Worm (Caenorhabditis elegans) whole organism, L2 larva: ENCODE measurements around the gene fbxb-48.

Source experiments
- C34F6.9 ChIP-seq: fragments of 150-350 bp; optimal IDR thresholded peaks from 2 replicates; lab custom pipeline; 2014; ENCODE audit warnings: missing biosample characterization, missing genetic modification characterization
- F13H6.1 ChIP-seq: sonication (generic microtip); optimal IDR thresholded peaks from 2 replicates; lab custom pipeline; 2016; ENCODE audit warnings: missing genetic modification characterization, missing compliant biosample characterization
- R02D3.7 ChIP-seq: fragments of 150-350 bp; optimal IDR thresholded peaks from 2 replicates; lab custom pipeline; 2014; ENCODE audit warnings: missing biosample characterization, missing genetic modification characterization
- Y55F3AM.14 ChIP-seq: fragments of 200-800 bp; sonication (Bioruptor generic); optimal IDR thresholded peaks from 2 replicates; lab custom pipeline; 2018; ENCODE audit warnings: mild to moderate bottlenecking, missing genetic modification characterization, missing compliant biosample characterization
- ZK546.5 ChIP-seq: sonication (generic microtip); optimal IDR thresholded peaks from 2 replicates; lab custom pipeline; 2017; ENCODE audit warnings: missing biosample characterization, missing genetic modification characterization
- alr-1 ChIP-seq: fragments of 150-350 bp; optimal IDR thresholded peaks from 2 replicates; lab custom pipeline; 2014; ENCODE audit warnings: missing biosample characterization, missing genetic modification characterization
- ama-1 ChIP-seq: fragments of 150-350 bp; optimal IDR thresholded peaks from 2 replicates; lab custom pipeline; 2018; ENCODE audit warnings: inconsistent platforms
- blmp-1 ChIP-seq: sonication (generic microtip); optimal IDR thresholded peaks from 2 replicates; lab custom pipeline; 2017; ENCODE audit warnings: missing genetic modification characterization, mild to moderate bottlenecking, missing compliant biosample characterization, antibody characterized with exemption, moderate library complexity; ENCODE audit not compliant: insufficient read depth
- ceh-16 ChIP-seq: fragments of 150-350 bp; optimal IDR thresholded peaks from 2 replicates; lab custom pipeline; 2014; ENCODE audit warnings: missing biosample characterization, missing genetic modification characterization
- crh-2 ChIP-seq: sonication (generic microtip); optimal IDR thresholded peaks from 2 replicates; lab custom pipeline; 2017; ENCODE audit warnings: missing biosample characterization, missing genetic modification characterization
- egl-27 ChIP-seq: sonication (generic microtip); optimal IDR thresholded peaks from 3 replicates; lab custom pipeline; 2017; ENCODE audit warnings: missing biosample characterization, missing genetic modification reagents, missing genetic modification characterization
- elt-1 ChIP-seq: fragments of 150-350 bp; optimal IDR thresholded peaks from 2 replicates; lab custom pipeline; 2014; ENCODE audit warnings: missing biosample characterization, missing genetic modification characterization
- elt-3 ChIP-seq: sonication (generic microtip); optimal IDR thresholded peaks from 2 replicates; lab custom pipeline; 2017; ENCODE audit warnings: missing biosample characterization, missing genetic modification characterization
- lin-11 ChIP-seq: fragments of 150-350 bp; sonication (generic microtip); optimal IDR thresholded peaks from 2 replicates; lab custom pipeline; 2014; ENCODE audit warnings: missing biosample characterization, missing genetic modification characterization, inconsistent platforms, mixed read lengths
- lin-13 ChIP-seq: fragments of 150-350 bp; optimal IDR thresholded peaks from 2 replicates; lab custom pipeline; 2014; ENCODE audit warnings: missing biosample characterization, missing genetic modification reagents, missing genetic modification characterization
- lin-39 ChIP-seq: fragments of 150-350 bp; optimal IDR thresholded peaks from 2 replicates; lab custom pipeline; 2014; ENCODE audit warnings: missing biosample characterization, missing genetic modification reagents, missing genetic modification characterization
- mbf-1 ChIP-seq: sonication (generic microtip); optimal IDR thresholded peaks from 2 replicates; lab custom pipeline; 2017; ENCODE audit warnings: missing biosample characterization, missing genetic modification characterization
- nhr-11 ChIP-seq: fragments of 150-350 bp; optimal IDR thresholded peaks from 2 replicates; lab custom pipeline; 2014; ENCODE audit warnings: missing biosample characterization, missing genetic modification characterization
- nhr-129 ChIP-seq: fragments of 150-350 bp; optimal IDR thresholded peaks from 2 replicates; lab custom pipeline; 2014; ENCODE audit warnings: missing biosample characterization, missing genetic modification characterization
- nhr-23 ChIP-seq: fragments of 150-350 bp; optimal IDR thresholded peaks from 2 replicates; lab custom pipeline; 2014; ENCODE audit warnings: missing biosample characterization, missing genetic modification reagents, missing genetic modification characterization
- nhr-25 ChIP-seq: fragments of 150-350 bp; sonication (generic microtip); optimal IDR thresholded peaks from 3 replicates; lab custom pipeline; 2014; ENCODE audit warnings: missing biosample characterization, missing genetic modification characterization
- nhr-6 ChIP-seq: fragments of 150-350 bp; optimal IDR thresholded peaks from 2 replicates; lab custom pipeline; 2014; ENCODE audit warnings: missing biosample characterization, missing genetic modification characterization
- nhr-77 ChIP-seq: fragments of 150-350 bp; optimal IDR thresholded peaks from 2 replicates; lab custom pipeline; 2014; ENCODE audit warnings: missing biosample characterization, missing genetic modification characterization
- skn-1 ChIP-seq: sonication (generic microtip); optimal IDR thresholded peaks from 2 replicates; lab custom pipeline; 2017; ENCODE audit warnings: missing biosample characterization, missing genetic modification characterization
- sma-3 ChIP-seq: sonication (generic microtip); optimal IDR thresholded peaks from 2 replicates; lab custom pipeline; 2016; ENCODE audit warnings: missing genetic modification reagents, missing genetic modification characterization, missing compliant biosample characterization
- sma-9 ChIP-seq, 2 experiments: fragments of 150-350 bp in 1 of 2; sonication (generic microtip) in 1 of 2; optimal IDR thresholded peaks; 2 replicates each; lab custom pipeline; 2014 to 2016; ENCODE audit warnings: missing genetic modification characterization in 2 of 2, mild to moderate bottlenecking in 1 of 2, missing biosample characterization in 1 of 2, missing compliant biosample characterization in 1 of 2, missing genetic modification reagents in 1 of 2, moderate library complexity in 1 of 2
- snpc-4 ChIP-seq: fragments of 150-350 bp; optimal IDR thresholded peaks from 2 replicates; lab custom pipeline; 2014; ENCODE audit warnings: missing biosample characterization, missing genetic modification characterization
- unc-39 ChIP-seq: fragments of 150-350 bp; optimal IDR thresholded peaks from 2 replicates; lab custom pipeline; 2014; ENCODE audit warnings: missing biosample characterization, missing genetic modification characterization
- zag-1 ChIP-seq: fragments of 150-350 bp; optimal IDR thresholded peaks from 2 replicates; lab custom pipeline; 2014; ENCODE audit warnings: missing biosample characterization, missing genetic modification characterization
- ztf-1 ChIP-seq: fragments of 200-800 bp; sonication (Bioruptor generic); conservative IDR thresholded peaks from 2 replicates; pipeline ENCODE4 v1.3.6; 2022; ENCODE audit warnings: missing genetic modification characterization, missing compliant biosample characterization
- ztf-11 ChIP-seq: sonication (generic microtip); optimal IDR thresholded peaks from 2 replicates; lab custom pipeline; 2017; ENCODE audit warnings: missing biosample characterization, missing genetic modification characterization

Gene fbxb-48

ce11 chrII:1703363-1703762, 15.7 kb downstream of the fbxb-48 start, which contains the start of gene fbxb-47:
Gene fbxb-47, minus strand, starts transcription at chrII:1703463.
- no peak for TF ChIP-seq ZK546.5
- no peak for TF ChIP-seq sma-3 (GFP tag; lab: Kevin White, UChicago)
- no peak for TF ChIP-seq nhr-23 (tag; lab: Kevin White, UChicago)
- no peak for TF ChIP-seq sma-9 (GFP tag; optimal IDR thresholded peaks at IDR 0.05; lab: Kevin White, UChicago)
- no peak for TF ChIP-seq sma-9 (tag; optimal IDR thresholded peaks at IDR 0.05; lab: Kevin White, UChicago)
- TF ChIP-seq elt-1 (tag; lab: Kevin White, UChicago): no peak
- TF ChIP-seq blmp-1 (tag; lab: Kevin White, UChicago): no peak
- no peak for TF ChIP-seq mbf-1 (tag; lab: Kevin White, UChicago)
- TF ChIP-seq skn-1 (tag; lab: Kevin White, UChicago): no peak
- no peak for TF ChIP-seq C34F6.9 (tag; lab: Kevin White, UChicago)
- no peak for TF ChIP-seq crh-2 (tag; lab: Kevin White, UChicago)
- TF ChIP-seq nhr-77: no peak
- TF ChIP-seq lin-39 (tag; lab: Kevin White, UChicago): no peak
- no peak for TF ChIP-seq ztf-1 (GFP tag; lab: Robert Waterston, UW)
- TF ChIP-seq R02D3.7: no peak
- no peak for TF ChIP-seq zag-1 (tag; lab: Kevin White, UChicago)
- no peak for TF ChIP-seq ceh-16 (tag; lab: Kevin White, UChicago)
- TF ChIP-seq nhr-6 (tag; lab: Kevin White, UChicago): no peak
- no peak for TF ChIP-seq alr-1 (tag; lab: Kevin White, UChicago)
- no peak for TF ChIP-seq lin-13 (GFP tag; lab: Kevin White, UChicago)

- TF ChIP-seq nhr-11 (tag; lab: Kevin White, UChicago): no peak
- TF ChIP-seq ceh-16 (tag; lab: Kevin White, UChicago): no peak
- no peak for TF ChIP-seq lin-39 (tag; lab: Kevin White, UChicago)
- no peak for TF ChIP-seq crh-2 (tag; lab: Kevin White, UChicago)
- no peak for TF ChIP-seq Y55F3AM.14
- no peak for TF ChIP-seq lin-13 (GFP tag; lab: Kevin White, UChicago)
- no peak for TF ChIP-seq nhr-129 (tag; lab: Kevin White, UChicago)
- TF ChIP-seq nhr-6 (tag; lab: Kevin White, UChicago): no peak
- TF ChIP-seq elt-1 (tag; lab: Kevin White, UChicago): no peak
- no peak for TF ChIP-seq ztf-11 (tag; lab: Kevin White, UChicago)
- no peak for TF ChIP-seq elt-3 (tag; lab: Kevin White, UChicago)
- TF ChIP-seq, all 48 proteins: peak for 0
These were observed 23.2 kb downstream of the fbxb-48 start, which contains the start of gene F58E1.13 for ce11 chrII:1695861-1696260. Gene F58E1.13, minus strand, starts transcription at chrII:1695872.

- TF ChIP-seq C34F6.9 (tag; lab: Kevin White, UChicago) (no peak), ztf-11 (tag; lab: Kevin White, UChicago) (no peak), lin-11 (tag; lab: Kevin White, UChicago) (no peak), F13H6.1 (tag; lab: Kevin White, UChicago) (no peak), ama-1 (lab: Kevin White, UChicago) (no peak), egl-27 (no peak), blmp-1 (tag; lab: Kevin White, UChicago) (no peak), nhr-6 (tag; lab: Kevin White, UChicago) (no peak), ztf-1 (GFP tag; lab: Robert Waterston, UW) (no peak), snpc-4 (no peak)
These were observed 24.5 kb downstream of the fbxb-48 start, which contains the start of gene fbxc-26 for ce11 chrII:1694530-1694929. Gene fbxc-26, minus strand, starts transcription at chrII:1694630.

- no peak for TF ChIP-seq ztf-1 (GFP tag; lab: Robert Waterston, UW)
- no peak for TF ChIP-seq elt-1 (tag; lab: Kevin White, UChicago)
- no peak for TF ChIP-seq mbf-1 (tag; lab: Kevin White, UChicago)
These were observed 26.2 kb downstream of the fbxb-48 start, which contains the start of gene fbxc-21 for ce11 chrII:1692827-1693226. Gene fbxc-21, minus strand, starts transcription at chrII:1692927.

ce11 chrII:1691011-1691410, 28.0 kb downstream of the fbxb-48 start, which contains the start of gene fbxc-22:
Gene fbxc-22, minus strand, starts transcription at chrII:1691111.
- no peak for TF ChIP-seq nhr-25
- no peak for TF ChIP-seq unc-39 (tag; lab: Kevin White, UChicago)
